Worm (Caenorhabditis elegans): ENCODE data around the gene C35D10.3.

DNA sequence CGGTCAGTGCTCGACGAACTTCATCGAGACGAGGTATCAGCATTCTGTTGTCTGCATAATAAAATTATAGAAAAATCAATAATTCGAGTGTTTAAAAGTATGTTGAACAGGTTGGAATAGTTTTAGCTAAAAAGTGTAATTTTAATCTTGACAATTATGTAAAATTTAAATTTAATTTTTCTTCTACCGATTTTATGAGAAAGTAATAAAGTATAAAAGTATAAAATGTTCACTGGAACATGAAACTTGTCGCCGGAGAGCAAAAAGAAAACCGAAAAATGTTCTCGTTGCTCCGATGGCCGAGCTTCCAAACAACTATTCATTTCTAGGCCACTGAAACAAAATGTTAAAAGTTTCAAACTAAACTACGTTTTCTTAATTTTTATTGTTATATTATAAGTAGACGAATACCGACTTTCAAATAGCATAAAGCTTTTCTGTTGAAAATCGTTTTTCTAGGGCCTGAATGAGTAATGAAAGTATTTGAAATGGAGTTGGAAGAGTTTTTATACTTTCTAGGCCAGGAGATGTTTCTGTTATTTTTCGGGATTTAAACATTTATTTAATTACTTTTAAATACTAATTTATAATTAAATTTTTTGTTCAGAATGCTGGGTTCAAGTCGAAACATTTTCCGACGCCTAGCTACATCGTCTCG lies 6.8 kb upstream of the C35D10.3 start, which contains the start of the genes C35D10.10 and C35D10.5:
- TF ChIP-seq lin-1 (GFP tag; IDR thresholded peaks at IDR 0.05) (no peak), vab-7 (GFP tag; IDR thresholded peaks at IDR 0.05) (no peak), egl-27 (tag; optimal IDR thresholded peaks at IDR 0.05) (no peak), fkh-10 (GFP tag; optimal IDR thresholded peaks at IDR 0.05) (no peak), nhr-25 (tag; optimal IDR thresholded peaks at IDR 0.05; ENCODE audit: borderline replicate concordance, insufficient read depth) (no peak), fos-1 (tag; optimal IDR thresholded peaks at IDR 0.05) (no peak), ceh-82 (tag; optimal IDR thresholded peaks at IDR 0.05) (no peak), nhr-77 (tag; optimal IDR thresholded peaks at IDR 0.05) (no peak), unc-62 (GFP tag; optimal IDR thresholded peaks at IDR 0.05 in 1 of 2) (no peak), unc-62 (tag; optimal IDR thresholded peaks at IDR 0.05) (no peak)
